Fruit fly (Drosophila melanogaster) Kc167 (cell line): ENCODE data around the gene Pp2A-29B.

Experiments
- Myc ChIP-seq: fragments of >200 bp; optimal IDR thresholded peaks from 2 replicates; lab custom pipeline; 2017; ENCODE audit warnings: missing external identifiers
- Sin3A ChIP-seq: fragments of >200 bp; optimal IDR thresholded peaks from 2 replicates; lab custom pipeline; 2018; ENCODE audit warnings: missing external identifiers
- h ChIP-seq: fragments of >200 bp; optimal IDR thresholded peaks from 3 replicates; lab custom pipeline; 2018; ENCODE audit warnings: missing external identifiers
- insv ChIP-seq: fragments of >200 bp; optimal IDR thresholded peaks from 3 replicates; lab custom pipeline; 2018; ENCODE audit warnings: missing external identifiers
- psq ChIP-seq: fragments of >200 bp; optimal IDR thresholded peaks from 2 replicates; lab custom pipeline; 2017; ENCODE audit warnings: missing external identifiers
- ttk ChIP-seq: sonication (Bioruptor generic); optimal IDR thresholded peaks from 2 replicates; lab custom pipeline; 2017; ENCODE audit warnings: missing external identifiers

DNA sequence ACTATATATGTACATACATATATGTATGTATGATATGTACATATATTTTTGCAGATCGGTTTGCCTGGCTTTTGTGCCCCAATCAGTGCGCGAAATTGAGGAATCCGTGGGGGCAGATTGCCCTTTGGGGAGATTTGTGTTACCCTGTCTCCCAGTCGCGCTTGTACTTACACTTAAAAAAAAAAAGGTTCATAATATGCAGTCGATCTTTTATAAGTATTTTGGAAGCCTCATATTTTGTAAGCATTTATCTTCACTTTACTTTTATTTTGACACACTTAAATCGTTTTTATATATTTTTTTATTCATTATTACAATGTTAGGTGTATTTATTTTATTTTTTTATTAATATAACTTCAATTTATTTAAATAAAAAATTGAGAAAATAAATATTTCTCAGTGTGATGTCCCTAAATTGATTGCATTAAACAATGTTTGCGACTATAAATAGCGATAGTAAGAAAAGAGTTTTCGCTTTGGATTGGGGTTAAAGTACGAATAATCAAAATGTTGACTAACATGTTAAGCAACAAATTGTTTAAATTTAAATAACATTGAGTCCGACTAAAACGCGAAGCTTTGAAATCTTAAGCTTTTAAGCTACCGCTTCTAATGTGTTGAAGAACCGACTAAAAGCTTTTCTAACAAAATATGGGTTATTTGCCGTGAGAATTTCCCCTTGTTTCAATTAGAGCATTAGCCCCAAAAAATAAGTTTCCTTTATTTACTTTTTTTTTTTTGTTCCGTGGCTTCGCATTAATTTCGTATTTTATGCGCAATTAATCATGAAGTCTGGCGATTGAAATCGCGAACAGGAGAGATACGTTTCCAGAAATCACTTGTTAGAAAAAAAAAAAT lies 39.2 kb upstream of the Pp2A-29B start:
- TF ChIP-seq h (lab: Kevin White, UChicago), result no peak
- no peak for TF ChIP-seq insv (lab: Kevin White, UChicago)
- no peak for TF ChIP-seq Myc (lab: Kevin White, UChicago)
- no peak for TF ChIP-seq Sin3A (lab: Kevin White, UChicago)
- no peak for TF ChIP-seq psq
- TF ChIP-seq ttk (lab: Kevin White, UChicago), result no peak
